Worm (Caenorhabditis elegans) whole organism, L3 larva: Measurements from ENCODE around the gene C35D10.10.

Source experiments
- ama-1 ChIP-seq: fragments of 150-350 bp; optimal IDR thresholded peaks from 2 replicates; lab custom pipeline; 2018
- skn-1 ChIP-seq: fragments of 150-350 bp; optimal IDR thresholded peaks from 2 replicates; lab custom pipeline; 2014; ENCODE audit warnings: missing biosample characterization, missing genetic modification characterization
- snpc-4 ChIP-seq: fragments of 150-350 bp; optimal IDR thresholded peaks from 2 replicates; lab custom pipeline; 2014; ENCODE audit warnings: missing biosample characterization, missing genetic modification characterization
- unc-39 ChIP-seq: sonication (generic microtip); optimal IDR thresholded peaks from 4 replicates; lab custom pipeline; 2017; ENCODE audit warnings: missing biosample characterization, missing genetic modification characterization

- no peak for TF ChIP-seq snpc-4 (tag; lab: Kevin White, UChicago)
- no peak for TF ChIP-seq skn-1
- no peak for TF ChIP-seq ama-1 (lab: Kevin White, UChicago)
- no peak for TF ChIP-seq unc-39
These were observed at the start of gene C35D10.10, which contains the start of gene C35D10.5 for ce11 chrIII:4861744-4862401.
